Fruit fly (Drosophila melanogaster): ENCODE results near the gene Bre1.
A peak's percentile ranks its signal among the peaks of the same experiment; 100 is the strongest.

Gene Bre1

DNA sequence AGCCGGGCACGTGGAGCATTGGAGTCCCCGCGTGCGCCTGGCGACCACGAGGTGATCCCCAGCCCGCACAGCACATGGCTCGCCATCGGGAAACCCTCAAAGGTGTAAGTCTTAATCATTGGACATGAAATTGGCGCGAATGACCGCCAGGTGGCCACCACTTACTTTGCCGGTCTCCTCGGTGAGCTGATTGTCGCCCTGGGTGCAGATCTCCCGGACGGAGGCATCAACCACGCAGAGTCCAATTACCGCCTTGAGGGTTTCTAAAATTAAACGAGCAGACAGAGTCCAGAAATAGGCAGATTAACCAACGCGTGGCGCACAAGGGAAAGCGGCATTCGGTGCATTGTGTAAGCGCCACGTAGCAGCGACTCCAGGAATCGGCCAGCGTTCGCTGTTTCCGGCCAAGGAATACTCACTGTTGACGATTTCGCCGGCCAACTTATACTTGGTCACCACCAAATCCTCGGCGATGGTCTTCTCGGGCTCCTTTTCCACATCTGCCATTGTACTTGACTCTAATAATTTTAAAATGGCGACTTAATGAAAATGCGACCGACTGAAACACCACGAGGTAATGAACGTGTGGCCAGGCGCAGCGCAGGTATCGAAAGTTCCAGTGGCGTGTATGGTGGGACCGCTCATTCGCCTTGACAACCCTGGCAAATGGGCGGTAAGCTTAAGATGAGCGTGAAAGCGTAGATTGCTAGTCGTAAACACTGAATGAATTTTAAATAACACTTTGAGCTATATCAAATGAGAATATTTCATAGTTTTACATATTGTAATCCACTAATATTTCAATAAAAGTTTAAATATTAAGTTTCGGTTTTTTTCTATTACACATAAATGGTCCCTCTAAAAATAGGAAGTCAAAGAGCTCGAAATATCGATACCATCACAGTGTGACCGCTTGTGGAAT is 28.8 kb downstream of the Bre1 start, which contains the start of gene CG10576 (continued):
- TF ChIP-seq Pdp1 (GFP tag; optimal IDR thresholded peaks at IDR 0.05), result peak in 1 of 2 experiments; percentile 95
- TF ChIP-seq CG10274 (GFP tag; optimal IDR thresholded peaks at IDR 0.05), result no peak
- TF ChIP-seq CG8359 (GFP tag; optimal IDR thresholded peaks at IDR 0.05; ENCODE audit: borderline replicate concordance), result no peak
- TF ChIP-seq hbn (GFP tag; IDR thresholded peaks at IDR 0.05; ENCODE audit: partially characterized antibody), result peak; percentile 60; the same call in 1 of the 2 replicates
- no peak for TF ChIP-seq C15 (GFP tag; IDR thresholded peaks at IDR 0.05)
- TF ChIP-seq Blimp-1 (GFP tag; optimal IDR thresholded peaks at IDR 0.05), result no peak
- TF ChIP-seq wor (GFP tag; IDR thresholded peaks at IDR 0.05), result no peak
- TF ChIP-seq dmrt99B (tag; optimal IDR thresholded peaks at IDR 0.05), result no peak
- TF ChIP-seq Stat92E (GFP tag; optimal IDR thresholded peaks at IDR 0.05), result no peak
- no peak for TF ChIP-seq Doc2 (GFP tag; IDR thresholded peaks at IDR 0.05)
- no peak for TF ChIP-seq CG15601 (tag; optimal IDR thresholded peaks at IDR 0.05)
- TF ChIP-seq CG12155 (GFP tag; optimal IDR thresholded peaks at IDR 0.05), result peak; percentile 18
- TF ChIP-seq Antp (GFP tag; optimal IDR thresholded peaks at IDR 0.05), result no peak
- no peak for TF ChIP-seq ham (GFP tag; IDR thresholded peaks at IDR 0.05)
- TF ChIP-seq CG10959 (GFP tag; IDR thresholded peaks at IDR 0.05), result no peak
- TF ChIP-seq zfh1 (GFP tag; IDR thresholded peaks at IDR 0.05), result no peak
- no peak for TF ChIP-seq btn (GFP tag; optimal IDR thresholded peaks at IDR 0.05)
- no peak for TF ChIP-seq sim (GFP tag; IDR thresholded peaks at IDR 0.05)

DNA sequence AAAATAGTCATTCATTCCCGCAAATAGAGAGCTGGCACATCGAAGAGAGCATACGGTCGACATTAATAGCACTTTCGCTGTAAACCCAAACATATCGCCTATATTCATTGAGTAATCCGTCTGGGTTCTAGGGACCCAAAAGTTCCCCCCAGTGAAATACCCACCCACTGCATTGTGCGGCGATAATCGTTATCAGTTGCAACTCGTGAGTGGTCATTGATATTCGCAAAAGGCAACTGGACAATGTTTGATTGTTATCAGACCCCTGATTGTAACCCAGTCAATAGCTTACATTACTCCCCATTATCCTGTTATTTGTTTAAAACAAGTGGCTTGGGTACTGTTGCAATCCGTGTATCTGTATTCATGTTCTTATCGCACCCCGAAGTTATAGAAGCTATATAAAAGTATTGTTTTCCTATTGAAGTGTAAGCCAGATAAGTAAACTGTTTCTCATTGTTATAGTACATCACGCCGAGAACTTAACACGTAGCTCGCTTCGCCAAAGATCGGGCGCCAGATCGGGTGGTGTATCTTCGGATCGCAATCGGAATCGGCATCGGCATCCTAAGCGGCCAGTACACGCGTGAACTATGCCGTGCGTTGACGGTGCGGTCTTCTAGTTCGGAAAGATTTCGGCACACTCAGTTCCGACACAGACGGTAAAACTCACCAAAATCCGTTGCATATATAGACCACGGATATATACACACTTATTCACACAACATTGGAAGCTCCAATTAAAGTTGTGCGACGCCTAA is 40.2 kb downstream of the Bre1 start:
- peak; percentile 16 for TF ChIP-seq B-H2 (GFP tag; optimal IDR thresholded peaks at IDR 0.05)
- peak; percentile 7; the same call in 1 of the 2 replicates for TF ChIP-seq E2f2 (GFP tag; IDR thresholded peaks at IDR 0.05)
- TF ChIP-seq Hr78 (GFP tag; optimal IDR thresholded peaks at IDR 0.05), result peak in 1 of 2 experiments; percentile 47
- TF ChIP-seq grn (GFP tag; optimal IDR thresholded peaks at IDR 0.05), result peak; percentile 60
- peak; percentile 18 for TF ChIP-seq CG10543 (GFP tag; optimal IDR thresholded peaks at IDR 0.05)
- no peak for TF ChIP-seq Fer3 (tag; optimal IDR thresholded peaks at IDR 0.05)
- TF ChIP-seq sug (tag; optimal IDR thresholded peaks at IDR 0.05), result peak; percentile 30
- TF ChIP-seq Deaf1 (tag; optimal IDR thresholded peaks at IDR 0.05), result peak; percentile 96
- 0 out of 2 replicates have a peak, but pooled peaks have one; percentile 6 for TF ChIP-seq CG9932 (GFP tag; IDR thresholded peaks at IDR 0.05)
- TF ChIP-seq bsh (GFP tag; optimal IDR thresholded peaks at IDR 0.05), result no peak
- TF ChIP-seq gro (GFP tag; optimal IDR thresholded peaks at IDR 0.05), result peak; percentile 3
- TF ChIP-seq CG34376 (GFP tag; optimal IDR thresholded peaks at IDR 0.05), result peak; percentile 3
- TF ChIP-seq pnt (GFP tag; optimal IDR thresholded peaks at IDR 0.05), result no peak
- TF ChIP-seq Med (GFP tag), result peak; percentile 48
- TF ChIP-seq CG7745 (tag; optimal IDR thresholded peaks at IDR 0.05), result no peak
- TF ChIP-seq H15 (GFP tag; IDR thresholded peaks at IDR 0.05), result no peak

All from whole organism, embryonic.